Worm (Caenorhabditis elegans): ENCODE results near the gene fox-1.
A peak's percentile ranks its signal among the peaks of the same experiment; 100 is the strongest.

Gene fox-1

DNA sequence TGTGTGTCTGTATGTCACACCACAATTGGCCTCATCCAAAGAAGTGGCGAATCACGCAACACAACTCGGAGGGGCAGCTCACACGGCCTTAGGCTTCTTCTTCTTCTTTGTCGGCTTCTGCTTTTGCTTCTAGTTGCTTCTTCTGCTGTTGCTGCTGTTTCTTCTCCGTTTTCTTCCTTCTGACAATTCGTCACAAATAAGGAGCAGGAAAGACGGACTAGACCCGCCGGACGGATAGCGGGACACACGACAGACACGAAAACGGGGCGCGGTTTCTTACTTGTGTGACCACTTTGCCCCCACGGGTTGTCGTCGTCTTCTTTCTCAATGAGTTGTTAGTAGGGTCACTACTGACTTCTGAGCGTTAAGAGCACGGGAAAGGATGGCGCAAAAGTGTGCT, 3.6 kb downstream of the fox-1 start (continued):
- TF ChIP-seq efl-1 (optimal IDR thresholded peaks at IDR 0.05) (no peak), efl-1 (GFP tag; optimal IDR thresholded peaks at IDR 0.05 in 1 of 2) (no peak), aha-1 (tag; optimal IDR thresholded peaks at IDR 0.05) (no peak), F16B12.6 (tag; optimal IDR thresholded peaks at IDR 0.05) (no peak), egl-13 (tag; optimal IDR thresholded peaks at IDR 0.05) (peak; percentile 7), pqm-1 (tag; optimal IDR thresholded peaks at IDR 0.05) (no peak), sup-37 (GFP tag; optimal IDR thresholded peaks at IDR 0.05) (no peak), skn-1 (tag; optimal IDR thresholded peaks at IDR 0.05) (no peak), sox-4 (tag; optimal IDR thresholded peaks at IDR 0.05) (no peak), isw-1 (GFP tag; IDR thresholded peaks at IDR 0.05) (no peak), ceh-8 (GFP tag; optimal IDR thresholded peaks at IDR 0.05) (no peak), lin-35 (GFP tag; optimal IDR thresholded peaks at IDR 0.05) (no peak), mef-2 (tag; optimal IDR thresholded peaks at IDR 0.05) (no peak), nhr-47 (tag; optimal IDR thresholded peaks at IDR 0.05) (peak; percentile 9), lin-39 (tag; optimal IDR thresholded peaks at IDR 0.05) (no peak), nhr-71 (tag; optimal IDR thresholded peaks at IDR 0.05) (peak; percentile 16), elt-2 (tag; optimal IDR thresholded peaks at IDR 0.05) (no peak), efl-3 (GFP tag; optimal IDR thresholded peaks at IDR 0.05) (no peak)

DNA sequence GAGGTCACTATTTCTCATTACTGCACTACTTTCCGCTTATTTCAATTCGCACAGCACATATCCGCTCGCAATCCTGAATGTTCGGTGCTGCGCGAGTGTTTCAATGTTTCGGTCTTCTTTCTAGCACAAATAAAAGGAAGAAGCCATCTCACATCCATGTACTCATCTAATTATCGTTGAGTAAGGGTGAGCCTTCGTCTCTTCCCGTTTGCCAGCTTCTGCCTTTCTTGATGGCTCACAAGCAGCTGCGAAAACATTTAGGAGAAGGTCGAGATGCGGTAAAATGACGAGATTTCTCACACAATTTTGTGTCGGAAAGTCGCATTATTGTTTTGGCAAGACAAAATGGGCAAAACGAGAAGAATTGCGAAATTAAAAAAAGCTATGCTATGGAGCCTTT, 4.8 kb downstream of the fox-1 start:
- TF ChIP-seq nhr-85 (tag) (no peak), ceh-82 (tag; optimal IDR thresholded peaks at IDR 0.05) (peak in 1 of 3 experiments; percentile 15), lin-13 (GFP tag; optimal IDR thresholded peaks at IDR 0.05) (no peak), lin-14 (GFP tag; optimal IDR thresholded peaks at IDR 0.05) (peak; percentile 28), fkh-10 (GFP tag; optimal IDR thresholded peaks at IDR 0.05) (peak; percentile 44)

DNA sequence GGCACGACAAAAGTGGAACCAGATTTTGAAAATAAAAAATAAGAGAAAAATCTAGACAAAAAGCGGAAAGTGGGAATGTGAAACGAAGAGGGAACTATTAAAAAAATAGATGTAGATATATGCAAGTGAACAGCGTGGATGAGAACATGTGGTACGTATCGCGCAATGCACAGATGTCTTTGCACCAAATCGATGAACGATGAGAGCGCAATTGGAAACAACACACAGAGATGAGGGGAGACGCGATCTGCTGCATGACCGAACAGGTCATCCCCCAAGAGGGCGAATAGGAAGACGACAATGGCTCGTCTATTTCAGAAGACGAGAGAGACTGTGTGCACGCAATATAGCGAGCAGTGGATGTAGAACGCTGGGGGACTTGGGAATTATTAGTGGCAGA, 7.0 kb downstream of the fox-1 start:
- no peak for TF ChIP-seq efl-1 (optimal IDR thresholded peaks at IDR 0.05)
- TF ChIP-seq efl-1 (GFP tag; optimal IDR thresholded peaks at IDR 0.05 in 1 of 2), result peak in 1 of 2 experiments; percentile 34
- no peak for TF ChIP-seq nhr-11 (tag; optimal IDR thresholded peaks at IDR 0.05)
- no peak for TF ChIP-seq hlh-17 (GFP tag; optimal IDR thresholded peaks at IDR 0.05; ENCODE audit: borderline replicate concordance)
- TF ChIP-seq Y116A8C.19 (tag; optimal IDR thresholded peaks at IDR 0.05; ENCODE audit: borderline replicate concordance), result no peak

DNA sequence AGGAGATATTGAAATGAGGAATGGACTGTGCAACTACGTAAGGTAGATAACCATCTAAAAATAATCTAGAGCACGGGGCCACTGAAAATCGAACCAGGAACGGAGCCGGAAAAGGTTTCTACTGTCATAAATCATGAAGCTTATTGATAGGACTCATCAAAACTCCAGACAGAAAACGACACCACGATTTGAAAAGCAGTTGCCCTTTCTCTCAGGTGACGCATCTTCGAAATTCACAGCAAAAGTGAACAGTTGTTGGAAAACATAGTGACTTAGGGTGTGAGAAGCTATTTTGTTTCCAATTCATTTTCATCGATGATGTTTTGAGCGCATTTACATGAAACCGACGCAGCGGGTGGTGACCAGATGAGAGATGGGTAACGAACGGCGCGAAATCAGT, 7.4 kb downstream of the fox-1 start:
- peak; percentile 53 for TF ChIP-seq rnt-1 (tag; optimal IDR thresholded peaks at IDR 0.05)
- peak; percentile 29 for TF ChIP-seq lin-14 (GFP tag; optimal IDR thresholded peaks at IDR 0.05)
- peak; percentile 24 for TF ChIP-seq nhr-71 (tag; optimal IDR thresholded peaks at IDR 0.05)
- no peak for TF ChIP-seq tbx-2 (tag; optimal IDR thresholded peaks at IDR 0.05)

DNA sequence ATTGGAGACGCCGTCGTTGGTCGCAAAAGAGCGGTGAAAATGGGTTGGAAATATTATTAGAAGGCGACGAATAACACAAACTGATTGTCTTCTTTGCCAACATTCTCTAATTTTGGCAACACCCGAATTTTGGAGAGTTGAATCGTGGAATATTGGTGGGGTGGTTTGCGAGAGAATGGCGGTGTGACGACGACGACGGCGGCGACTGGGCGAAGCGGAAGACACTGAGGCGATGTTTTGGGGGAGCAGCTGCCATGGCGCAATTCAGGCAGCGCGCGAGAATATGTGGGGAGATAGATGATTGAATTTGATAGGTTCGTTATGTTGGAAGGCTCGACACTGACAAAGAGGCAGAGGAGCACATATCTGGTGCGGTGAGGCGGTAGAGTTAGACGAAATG, 8.7 kb downstream of the fox-1 start:
- TF ChIP-seq pag-3 (tag; optimal IDR thresholded peaks at IDR 0.05; ENCODE audit: borderline replicate concordance, insufficient read depth), result no peak
- TF ChIP-seq lin-14 (GFP tag; optimal IDR thresholded peaks at IDR 0.05), result peak; percentile 12

DNA sequence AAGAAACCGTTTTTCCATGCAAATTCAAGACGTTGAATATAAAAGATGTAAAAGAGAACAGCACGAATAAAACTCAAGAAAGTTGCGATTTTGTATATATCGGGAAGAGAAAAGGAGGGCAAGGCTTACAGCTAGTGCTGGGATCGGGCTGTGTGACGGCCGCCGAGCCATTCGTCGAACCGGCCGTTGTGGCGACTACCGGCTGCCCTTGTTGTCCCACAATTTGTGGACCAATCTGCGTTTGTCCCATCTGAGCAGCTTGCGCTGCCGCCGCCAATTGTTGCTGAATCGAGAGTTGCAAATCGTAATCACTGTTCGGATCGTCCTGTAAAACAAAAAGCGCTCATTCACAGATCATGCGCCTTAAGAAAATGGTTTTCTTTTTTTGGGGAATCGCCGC, 12.5 kb downstream of the fox-1 start:
- no peak for TF ChIP-seq pag-3 (tag; optimal IDR thresholded peaks at IDR 0.05; ENCODE audit: borderline replicate concordance, insufficient read depth)
- no peak for TF ChIP-seq C16A3.4 (tag; optimal IDR thresholded peaks at IDR 0.05)
- TF ChIP-seq sptf-1 (tag; optimal IDR thresholded peaks at IDR 0.05), result no peak
- TF ChIP-seq lir-3 (tag; optimal IDR thresholded peaks at IDR 0.05; ENCODE audit: poor library complexity), result no peak
- TF ChIP-seq ceh-88 (GFP tag; IDR thresholded peaks at IDR 0.05), result no peak
- TF ChIP-seq mab-9 (GFP tag; IDR thresholded peaks at IDR 0.05), result no peak
- TF ChIP-seq isw-1 (GFP tag; IDR thresholded peaks at IDR 0.05), result no peak
- TF ChIP-seq irx-1 (tag; optimal IDR thresholded peaks at IDR 0.05), result no peak
- TF ChIP-seq rnt-1 (tag; optimal IDR thresholded peaks at IDR 0.05), result no peak
- no peak for TF ChIP-seq unc-30 (tag; optimal IDR thresholded peaks at IDR 0.05)
- no peak for TF ChIP-seq hlh-4 (tag; optimal IDR thresholded peaks at IDR 0.05)

All from whole organism, L1 larva.